Fruit fly (Drosophila melanogaster) whole organism, adult: Measurements from ENCODE around the gene Orct.

ENCODE experiments used
- CG11617 ChIP-seq: fragments of 200-800 bp; sonication (Bioruptor generic); optimal IDR thresholded peaks from 2 replicates; lab custom pipeline; 2017; ENCODE audit warnings: mild to moderate bottlenecking, missing biosample characterization, missing genetic modification reagents, missing genetic modification characterization
- CG12768 ChIP-seq: fragments of 200-800 bp; sonication (Bioruptor generic); optimal IDR thresholded peaks from 2 replicates; lab custom pipeline; 2017; ENCODE audit warnings: missing biosample characterization, missing genetic modification characterization, mild to moderate bottlenecking, moderate library complexity, missing genetic modification reagents
- CG14711 ChIP-seq: fragments of 200-800 bp; sonication (Bioruptor generic); optimal IDR thresholded peaks from 2 replicates; lab custom pipeline; 2018; ENCODE audit warnings: missing biosample characterization, mild to moderate bottlenecking, missing genetic modification characterization, moderate library complexity
- pad ChIP-seq: fragments of 200-800 bp; sonication (Bioruptor generic); optimal IDR thresholded peaks from 3 replicates; lab custom pipeline; 2017; ENCODE audit warnings: missing biosample characterization, missing genetic modification characterization, mild to moderate bottlenecking, moderate library complexity, missing genetic modification reagents

- TF ChIP-seq CG14711 (tag; lab: Kevin White, UChicago) (no peak), pad (peak; percentile 90), CG12768 (GFP tag; lab: Kevin White, UChicago) (no peak), CG11617 (peak; percentile 35)
Measured at dm6 chr3R:24260041-24260379, 16.1 kb upstream of the Orct start.
